Worm (Caenorhabditis elegans) whole organism, L3 larva: Measurements from ENCODE around the gene fbxa-104.

Source experiments
- ceh-16 ChIP-seq: sonication (generic microtip); optimal IDR thresholded peaks from 2 replicates; lab custom pipeline; 2017; ENCODE audit warnings: missing biosample characterization, missing genetic modification characterization
- egl-27 ChIP-seq: sonication (generic microtip); optimal IDR thresholded peaks from 4 replicates; lab custom pipeline; 2017; ENCODE audit warnings: missing biosample characterization, missing genetic modification reagents, missing genetic modification characterization
- fkh-10 ChIP-seq: sonication (generic microtip); optimal IDR thresholded peaks from 2 replicates; lab custom pipeline; 2017; ENCODE audit warnings: missing biosample characterization, missing genetic modification reagents, missing genetic modification characterization
- jun-1 ChIP-seq: fragments of 150-350 bp; optimal IDR thresholded peaks from 2 replicates; lab custom pipeline; 2014; ENCODE audit warnings: missing biosample characterization, missing genetic modification reagents, missing genetic modification characterization
- mdl-1 ChIP-seq: fragments of 150-350 bp; optimal IDR thresholded peaks from 2 replicates; lab custom pipeline; 2014; ENCODE audit warnings: missing biosample characterization, missing genetic modification characterization

- TF ChIP-seq egl-27 (tag; lab: Kevin White, UChicago): no peak
- no peak for TF ChIP-seq fkh-10 (GFP tag; lab: Kevin White, UChicago)
- TF ChIP-seq ceh-16: no peak
- TF ChIP-seq jun-1 (tag; lab: Kevin White, UChicago): no peak
- no peak for TF ChIP-seq mdl-1
These were observed 47.5 kb upstream of the fbxa-104 start, which contains the start of gene dpf-1 for ce11 chrV:15471029-15471428.
